Worm (Caenorhabditis elegans) whole organism, late embryonic: ENCODE results near the gene Y54G2A.40.

ENCODE experiments used
- ama-1 ChIP-seq: fragments of 150-350 bp; optimal IDR thresholded peaks from 2 replicates; lab custom pipeline; 2014
- dve-1 ChIP-seq: sonication (generic microtip); optimal IDR thresholded peaks from 2 replicates; lab custom pipeline; 2017; ENCODE audit warnings: antibody characterized with exemption, mild to moderate bottlenecking, missing genetic modification characterization, missing compliant biosample characterization
- madf-2 ChIP-seq: sonication (generic microtip); optimal IDR thresholded peaks from 2 replicates; lab custom pipeline; 2017; ENCODE audit warnings: missing genetic modification characterization, missing compliant biosample characterization

DNA sequence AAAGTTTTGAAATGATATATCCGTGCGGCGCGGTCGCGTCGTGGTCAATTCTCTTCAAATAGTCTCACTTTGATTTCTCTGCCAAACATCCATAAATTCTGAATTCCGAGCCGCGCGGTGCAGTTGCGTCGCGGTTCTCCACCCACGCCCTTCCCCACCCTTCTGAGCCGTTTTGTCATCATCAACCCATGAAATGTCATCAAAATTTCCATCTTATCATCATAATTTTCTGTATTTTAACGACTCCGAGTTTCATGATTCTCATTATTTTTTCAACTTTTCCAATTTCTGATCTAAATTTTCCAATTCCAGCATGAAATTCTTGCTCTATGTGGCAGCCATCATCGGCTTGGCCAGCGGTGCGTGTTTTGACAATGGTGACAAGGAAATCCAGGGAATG, 4.1 kb upstream of the Y54G2A.40 start, which contains the start of gene clec-84:
- no peak for TF ChIP-seq madf-2
- TF ChIP-seq dve-1 (tag; lab: Kevin White, UChicago): no peak
- TF ChIP-seq ama-1: no peak
